Worm (Caenorhabditis elegans): Measurements from ENCODE around the gene C16E9.1.

The C16E9.1 gene

ce11 chrX:6946789-6947188 lies 6.8 kb downstream of the C16E9.1 start:
- TF ChIP-seq elt-2 (tag; optimal IDR thresholded peaks at IDR 0.05) (no peak), nhr-90 (tag; optimal IDR thresholded peaks at IDR 0.05; ENCODE audit: poor library complexity) (no peak), aly-2 (tag; optimal IDR thresholded peaks at IDR 0.05) (no peak), ztf-11 (tag; optimal IDR thresholded peaks at IDR 0.05) (no peak), unc-130 (tag; optimal IDR thresholded peaks at IDR 0.05) (no peak), nhr-237 (tag; optimal IDR thresholded peaks at IDR 0.05) (no peak), lin-35 (GFP tag; optimal IDR thresholded peaks at IDR 0.05) (no peak), egl-27 (tag; optimal IDR thresholded peaks at IDR 0.05) (no peak), F16B12.6 (tag; optimal IDR thresholded peaks at IDR 0.05) (no peak), tlp-1 (tag; optimal IDR thresholded peaks at IDR 0.05) (no peak), lin-13 (GFP tag; optimal IDR thresholded peaks at IDR 0.05) (no peak), mep-1 (tag; optimal IDR thresholded peaks at IDR 0.05) (no peak), dpl-1 (GFP tag; optimal IDR thresholded peaks at IDR 0.05) (no peak), ces-1 (GFP tag; optimal IDR thresholded peaks at IDR 0.05) (no peak), dsc-1 (tag; optimal IDR thresholded peaks at IDR 0.05) (no peak), tbx-2 (tag; optimal IDR thresholded peaks at IDR 0.05) (no peak)

- TF ChIP-seq ama-1 (optimal IDR thresholded peaks at IDR 0.05) (no peak), lin-14 (GFP tag; optimal IDR thresholded peaks at IDR 0.05) (peak; percentile 47), nhr-71 (tag; optimal IDR thresholded peaks at IDR 0.05) (no peak), pax-3 (tag; optimal IDR thresholded peaks at IDR 0.05) (no peak), unc-30 (tag; optimal IDR thresholded peaks at IDR 0.05) (no peak), efl-1 (optimal IDR thresholded peaks at IDR 0.05) (no peak), efl-1 (GFP tag; optimal IDR thresholded peaks at IDR 0.05 in 1 of 2) (no peak)
These were observed 13.3 kb downstream of the C16E9.1 start for ce11 chrX:6953339-6953738.

ce11 chrX:6956299-6956698 lies 16.3 kb downstream of the C16E9.1 start, which contains the start of gene inx-1:
TSS of gene inx-1 (minus strand) at chrX:6956399.
- TF ChIP-seq efl-1 (optimal IDR thresholded peaks at IDR 0.05) (no peak), efl-1 (GFP tag; optimal IDR thresholded peaks at IDR 0.05 in 1 of 2) (peak in 1 of 2 experiments; percentile 0), zag-1 (tag; optimal IDR thresholded peaks at IDR 0.05) (no peak)

ce11 chrX:6958914-6959313 lies 18.9 kb downstream of the C16E9.1 start:
- no peak for TF ChIP-seq blmp-1 (tag; optimal IDR thresholded peaks at IDR 0.05)
- TF ChIP-seq ceh-88 (GFP tag; IDR thresholded peaks at IDR 0.05), result no peak
- TF ChIP-seq fkh-10 (GFP tag; optimal IDR thresholded peaks at IDR 0.05), result peak; percentile 33
- peak; percentile 24 for TF ChIP-seq lin-14 (GFP tag; optimal IDR thresholded peaks at IDR 0.05)
- no peak for TF ChIP-seq efl-1 (optimal IDR thresholded peaks at IDR 0.05)
- TF ChIP-seq efl-1 (GFP tag; optimal IDR thresholded peaks at IDR 0.05 in 1 of 2), result peak in 1 of 2 experiments; percentile 51

- TF ChIP-seq lin-14 (GFP tag; optimal IDR thresholded peaks at IDR 0.05), result peak; percentile 56
- peak; percentile 15 for TF ChIP-seq rnt-1 (tag; optimal IDR thresholded peaks at IDR 0.05)
- no peak for TF ChIP-seq fkh-8 (tag; optimal IDR thresholded peaks at IDR 0.05)
- peak; percentile 47 for TF ChIP-seq unc-130 (tag; optimal IDR thresholded peaks at IDR 0.05)
- TF ChIP-seq zip-4 (GFP tag; optimal IDR thresholded peaks at IDR 0.05), result no peak
- TF ChIP-seq lin-39 (tag; optimal IDR thresholded peaks at IDR 0.05), result no peak
- peak; percentile 6 for TF ChIP-seq nhr-71 (tag; optimal IDR thresholded peaks at IDR 0.05)
- no peak for TF ChIP-seq nhr-20 (tag; optimal IDR thresholded peaks at IDR 0.05)
- TF ChIP-seq efl-1 (optimal IDR thresholded peaks at IDR 0.05), result no peak
- no peak for TF ChIP-seq efl-1 (GFP tag; optimal IDR thresholded peaks at IDR 0.05 in 1 of 2)
- no peak for TF ChIP-seq egl-27 (tag; optimal IDR thresholded peaks at IDR 0.05)
- TF ChIP-seq C16A3.4 (tag; optimal IDR thresholded peaks at IDR 0.05), result no peak
- no peak for TF ChIP-seq lir-3 (tag; optimal IDR thresholded peaks at IDR 0.05; ENCODE audit: poor library complexity)
- no peak for TF ChIP-seq ets-5 (GFP tag; IDR thresholded peaks at IDR 0.05)
These were observed 19.5 kb downstream of the C16E9.1 start for ce11 chrX:6959534-6959933.
